Worm (Caenorhabditis elegans): ENCODE measurements around the gene F18C5.9.

DNA sequence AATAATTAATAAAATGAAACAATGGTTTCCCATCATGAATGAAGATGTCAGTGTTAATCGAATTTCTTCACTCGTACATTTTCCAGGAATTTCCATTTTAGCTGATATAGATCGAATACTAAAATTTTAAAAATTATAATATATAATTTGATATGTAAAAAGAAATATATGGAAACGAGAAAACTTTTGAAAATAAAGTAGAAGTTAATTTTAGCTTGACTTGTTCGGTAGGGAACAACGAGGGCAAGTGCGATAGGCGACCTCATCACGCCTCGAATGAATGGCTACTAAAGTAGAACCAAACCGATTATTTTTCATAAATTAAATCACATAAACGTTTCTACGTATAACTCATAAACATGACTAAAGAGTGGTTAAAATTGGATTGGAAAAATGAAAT lies 11.4 kb downstream of the F18C5.9 start, which contains the start of gene sra-31:
- TF ChIP-seq snpc-4 (GFP tag; optimal IDR thresholded peaks at IDR 0.05) (no peak), snpc-4 (tag; optimal IDR thresholded peaks at IDR 0.05) (no peak), ama-1 (optimal IDR thresholded peaks at IDR 0.05) (no peak), ama-1 (GFP tag; optimal IDR thresholded peaks at IDR 0.05) (no peak)

Measured in whole organism, young adult.